Worm (Caenorhabditis elegans): Measurements from ENCODE around the gene cyn-12.

DNA sequence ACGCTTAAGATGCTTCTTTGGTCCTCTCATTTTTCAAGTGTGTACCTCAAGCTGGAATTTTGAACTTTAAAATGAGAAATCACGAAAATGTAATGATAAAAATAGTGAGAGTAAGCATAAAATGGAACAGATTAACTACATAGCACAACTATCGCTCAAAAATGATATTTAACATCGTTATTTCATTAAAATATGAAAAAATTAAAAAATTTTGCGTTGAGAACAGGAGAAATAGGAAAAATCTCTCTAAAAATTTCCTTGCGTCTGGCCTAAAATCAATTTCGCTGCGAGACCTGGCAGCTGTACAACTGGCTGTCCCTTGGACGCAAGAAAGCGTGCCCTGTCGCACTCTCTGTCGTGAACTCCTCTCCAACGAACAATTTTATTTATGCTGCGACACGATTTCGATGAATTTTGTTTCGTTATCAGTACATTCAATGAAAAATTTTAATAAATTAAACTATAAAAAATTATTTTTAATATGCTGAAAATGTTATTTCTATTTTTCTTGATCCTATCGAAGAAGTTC lies 48.3 kb downstream of the cyn-12 start, which contains the start of gene rps-4:
- TF ChIP-seq nhr-12 (tag; optimal IDR thresholded peaks at IDR 0.05) (no peak), nhr-28 (tag; optimal IDR thresholded peaks at IDR 0.05) (no peak), ama-1 (optimal IDR thresholded peaks at IDR 0.05) (peak; percentile 35), elt-3 (tag; optimal IDR thresholded peaks at IDR 0.05) (no peak)

Data from whole organism, L3 larva.